Fruit fly (Drosophila melanogaster) whole organism, pupa: ENCODE results near the gene Srp54.

Experiments used
- CG10348 ChIP-seq: fragments of 200-800 bp; sonication (Bioruptor generic); IDR thresholded peaks from 2 replicates; pipeline ENCODE4 v1.3.6; 2022; ENCODE audit warnings: missing biosample characterization, missing genetic modification characterization
- CG12605 ChIP-seq: fragments of 200-800 bp; sonication (Bioruptor generic); IDR thresholded peaks from 2 replicates; pipeline ENCODE4 v1.3.6; 2022; ENCODE audit warnings: missing biosample characterization, missing genetic modification characterization
- CG13204 ChIP-seq: fragments of 200-800 bp; sonication (Bioruptor generic); optimal IDR thresholded peaks from 2 replicates; lab custom pipeline; 2018; ENCODE audit warnings: missing biosample characterization, mild to moderate bottlenecking, missing genetic modification characterization, moderate library complexity
- CG14655 ChIP-seq: fragments of 200-800 bp; sonication (Bioruptor generic); optimal IDR thresholded peaks from 3 replicates; lab custom pipeline; 2017; ENCODE audit warnings: mild to moderate bottlenecking, missing biosample characterization, missing genetic modification reagents, missing genetic modification characterization
- CG15710 ChIP-seq: fragments of 200-800 bp; sonication (Bioruptor generic); optimal IDR thresholded peaks from 2 replicates; lab custom pipeline; 2018; ENCODE audit warnings: missing biosample characterization, mild to moderate bottlenecking, missing genetic modification characterization, moderate library complexity
- CG17806 ChIP-seq: fragments of 200-800 bp; sonication (Bioruptor generic); optimal IDR thresholded peaks from 2 replicates; lab custom pipeline; 2018; ENCODE audit warnings: missing biosample characterization, mild to moderate bottlenecking, missing genetic modification characterization, moderate library complexity
- CG32121 ChIP-seq: fragments of 200-800 bp; sonication (Bioruptor generic); IDR thresholded peaks from 2 replicates; pipeline ENCODE4 v1.3.6; 2022; ENCODE audit warnings: missing biosample characterization, missing genetic modification characterization
- CG34367 ChIP-seq: fragments of 200-800 bp; sonication (Bioruptor generic); optimal IDR thresholded peaks from 2 replicates; lab custom pipeline; 2018; ENCODE audit warnings: missing biosample characterization, mild to moderate bottlenecking, missing genetic modification characterization
- CG4496 ChIP-seq: fragments of 200-800 bp; sonication (Bioruptor generic); IDR thresholded peaks from 3 replicates; pipeline ENCODE4 v1.3.6; 2022; ENCODE audit warnings: missing biosample characterization, missing genetic modification characterization
- CG8159 ChIP-seq: fragments of 200-800 bp; sonication (Bioruptor generic); optimal IDR thresholded peaks from 3 replicates; lab custom pipeline; 2018; ENCODE audit warnings: missing biosample characterization, mild to moderate bottlenecking, missing genetic modification characterization, moderate library complexity
- CG8301 ChIP-seq: fragments of 200-800 bp; sonication (Bioruptor generic); optimal IDR thresholded peaks from 2 replicates; lab custom pipeline; 2018; ENCODE audit warnings: missing biosample characterization, mild to moderate bottlenecking, missing genetic modification characterization
- CG9948 ChIP-seq: fragments of 200-800 bp; sonication (Bioruptor generic); optimal IDR thresholded peaks from 2 replicates; lab custom pipeline; 2018; ENCODE audit warnings: missing biosample characterization, mild to moderate bottlenecking, missing genetic modification characterization, moderate library complexity
- D1 ChIP-seq: fragments of 200-800 bp; sonication (Bioruptor generic); optimal IDR thresholded peaks from 2 replicates; lab custom pipeline; 2018; ENCODE audit warnings: missing biosample characterization, mild to moderate bottlenecking, missing genetic modification characterization, moderate library complexity
- EcR ChIP-seq: fragments of 200-800 bp; sonication (Bioruptor generic); optimal IDR thresholded peaks from 3 replicates; lab custom pipeline; 2019; ENCODE audit warnings: missing biosample characterization, missing genetic modification characterization, mild to moderate bottlenecking, moderate library complexity, missing genetic modification reagents
- Ets98B ChIP-seq: fragments of 200-800 bp; sonication (Bioruptor generic); IDR thresholded peaks from 2 replicates; pipeline ENCODE4 v1.3.6; 2022; ENCODE audit warnings: missing biosample characterization, missing genetic modification characterization
- Pif1A ChIP-seq: fragments of 200-800 bp; sonication (Bioruptor generic); optimal IDR thresholded peaks from 3 replicates; lab custom pipeline; 2016; ENCODE audit warnings: missing biosample characterization, missing genetic modification characterization
- Pif1B ChIP-seq: fragments of 200-800 bp; sonication (Bioruptor generic); optimal IDR thresholded peaks from 3 replicates; lab custom pipeline; 2016; ENCODE audit warnings: missing biosample characterization, missing genetic modification characterization
- Snoo ChIP-seq: fragments of 200-800 bp; sonication (Bioruptor generic); optimal IDR thresholded peaks from 3 replicates; lab custom pipeline; 2017; ENCODE audit warnings: missing biosample characterization, mild to moderate bottlenecking, missing genetic modification characterization, inconsistent platforms
- fd96Ca ChIP-seq: fragments of 200-800 bp; sonication (Bioruptor generic); IDR thresholded peaks from 3 replicates; pipeline ENCODE4 v1.3.6; 2022; ENCODE audit warnings: missing biosample characterization, missing genetic modification characterization
- gl ChIP-seq: fragments of 200-800 bp; sonication (Bioruptor generic); optimal IDR thresholded peaks from 2 replicates; lab custom pipeline; 2018; ENCODE audit warnings: missing biosample characterization, mild to moderate bottlenecking, missing genetic modification characterization
- rn ChIP-seq: fragments of 200-800 bp; sonication (Bioruptor generic); IDR thresholded peaks from 2 replicates; pipeline ENCODE4 v1.3.6; 2022; ENCODE audit warnings: missing biosample characterization, missing genetic modification characterization

The Srp54 gene

DNA sequence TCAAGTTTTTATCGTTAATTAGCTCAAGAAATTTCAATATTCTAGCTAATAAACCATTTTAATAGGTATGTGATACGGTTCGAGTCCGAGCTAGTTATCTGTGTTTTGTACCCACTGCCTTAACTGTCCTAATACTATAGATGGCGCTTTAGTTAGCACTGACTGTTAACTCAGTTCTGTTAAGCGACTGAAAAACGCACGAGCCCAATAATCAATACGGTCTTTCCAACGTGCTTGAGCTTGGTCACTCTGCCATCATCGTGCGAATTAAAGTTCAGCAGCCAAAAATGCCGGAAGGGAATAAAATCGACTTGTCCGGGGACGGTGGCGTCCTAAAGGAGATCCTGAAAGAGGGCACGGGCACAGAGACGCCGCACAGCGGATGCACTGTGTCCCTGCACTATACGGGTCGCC, 24.8 kb upstream of the Srp54 start, which contains the start of gene Fkbp59:
Gene Fkbp59 (plus strand): TSS at position 150 of the 414 bp plus-strand sequence.
- no peak for TF ChIP-seq rn (GFP tag; lab: Robert Waterston, UW)
- TF ChIP-seq CG4496 (GFP tag; lab: Robert Waterston, UW) = peak; percentile 41; the same call in 1 of the 3 replicates
- no peak for TF ChIP-seq Pif1B
- TF ChIP-seq EcR (GFP tag; lab: Kevin White, UChicago) = no peak
- TF ChIP-seq D1 = no peak
- no peak for TF ChIP-seq Snoo

DNA sequence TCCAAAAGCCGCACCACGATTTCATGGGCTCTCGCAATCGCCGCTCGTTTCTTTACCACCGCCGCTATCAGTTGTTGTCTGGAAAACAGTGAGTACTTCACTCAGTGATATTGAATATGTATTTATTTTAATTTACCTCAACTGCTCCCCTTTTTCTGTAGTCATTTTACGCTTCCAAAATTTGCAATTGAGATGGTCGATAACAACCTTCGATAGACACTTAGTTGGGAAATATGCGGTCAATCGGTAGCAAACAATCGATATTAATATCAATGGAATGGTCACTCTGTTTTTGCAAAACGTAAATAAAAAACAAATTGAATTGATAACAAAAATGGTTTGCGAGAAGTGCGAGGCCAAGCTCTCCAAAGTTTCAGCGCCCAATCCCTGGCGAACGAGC, 22.1 kb upstream of the Srp54 start, which contains the start of the genes CG34183 and CG4537:
Gene CG34183 (minus strand): TSS at position 197 of the 400 bp plus-strand sequence.
Gene CG4537 (plus strand): TSS at position 310 of the 400 bp plus-strand sequence.
- TF ChIP-seq CG17806 (tag; lab: Kevin White, UChicago) (no peak), CG10348 (GFP tag; lab: Robert Waterston, UW) (no peak)

DNA sequence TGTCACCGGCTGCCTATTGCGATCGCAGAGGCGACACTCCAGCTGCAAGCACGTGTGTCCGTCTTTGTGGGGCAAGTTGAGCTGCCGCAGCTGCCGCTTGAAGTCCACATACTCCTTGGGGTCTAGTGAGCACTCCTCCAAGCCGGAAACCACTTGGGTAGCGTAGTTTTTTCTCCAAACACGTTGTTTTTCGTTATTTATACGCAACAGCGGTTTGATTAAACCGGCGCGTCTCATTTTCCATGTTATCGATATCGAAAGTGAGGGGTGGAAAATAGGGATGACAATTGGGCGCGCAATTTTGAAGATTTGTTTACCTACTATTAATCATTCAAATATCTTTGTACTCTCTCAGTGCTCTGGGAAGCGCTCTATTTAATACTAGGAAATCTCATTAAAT, 19.5 kb upstream of the Srp54 start, which contains the start of gene mtDNA-helicase:
Gene mtDNA-helicase (minus strand): TSS at position 264 of the 400 bp plus-strand sequence.
- TF ChIP-seq gl (tag; lab: Kevin White, UChicago) (no peak), CG8301 (tag; lab: Kevin White, UChicago) (no peak), CG8159 (tag; lab: Kevin White, UChicago) (no peak), CG9948 (tag; lab: Kevin White, UChicago) (no peak), Snoo (no peak), rn (GFP tag; lab: Robert Waterston, UW) (no peak), D1 (no peak), CG12605 (GFP tag; lab: Robert Waterston, UW) (no peak), CG4496 (GFP tag; lab: Robert Waterston, UW) (no peak), CG15710 (tag; lab: Kevin White, UChicago) (no peak), CG13204 (GFP tag; lab: Kevin White, UChicago) (no peak), fd96Ca (GFP tag; lab: Robert Waterston, UW) (no peak)

DNA sequence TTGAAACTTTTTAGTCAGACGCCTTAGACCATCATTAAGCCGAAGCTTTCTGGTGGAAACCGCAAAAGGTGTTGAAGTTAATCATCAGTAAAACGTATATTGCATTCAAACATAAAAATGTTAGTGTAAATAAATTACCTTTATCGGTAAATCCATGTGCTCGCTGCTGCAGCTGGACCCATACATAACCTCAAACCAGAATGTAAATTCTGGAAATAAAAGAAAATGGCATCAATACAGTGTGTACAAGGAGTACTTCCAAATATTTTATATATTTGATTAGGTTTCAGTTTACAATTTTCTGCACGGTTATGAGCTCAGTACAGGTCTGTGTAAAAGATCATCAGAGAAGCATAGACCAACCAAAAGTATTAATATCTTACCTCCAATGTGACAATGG, 18.5 kb upstream of the Srp54 start:
- TF ChIP-seq Pif1B = no peak
- TF ChIP-seq Ets98B (GFP tag; lab: Robert Waterston, UW) = no peak
- no peak for TF ChIP-seq gl (tag; lab: Kevin White, UChicago)
- TF ChIP-seq CG34367 (tag; lab: Kevin White, UChicago) = no peak
- no peak for TF ChIP-seq CG9948 (tag; lab: Kevin White, UChicago)
- TF ChIP-seq CG12605 (GFP tag; lab: Robert Waterston, UW) = no peak
- no peak for TF ChIP-seq D1
- no peak for TF ChIP-seq EcR (GFP tag; lab: Kevin White, UChicago)
- no peak for TF ChIP-seq Snoo
- no peak for TF ChIP-seq CG32121
- no peak for TF ChIP-seq CG4496 (GFP tag; lab: Robert Waterston, UW)
- no peak for TF ChIP-seq CG8301 (tag; lab: Kevin White, UChicago)
- no peak for TF ChIP-seq CG15710 (tag; lab: Kevin White, UChicago)

DNA sequence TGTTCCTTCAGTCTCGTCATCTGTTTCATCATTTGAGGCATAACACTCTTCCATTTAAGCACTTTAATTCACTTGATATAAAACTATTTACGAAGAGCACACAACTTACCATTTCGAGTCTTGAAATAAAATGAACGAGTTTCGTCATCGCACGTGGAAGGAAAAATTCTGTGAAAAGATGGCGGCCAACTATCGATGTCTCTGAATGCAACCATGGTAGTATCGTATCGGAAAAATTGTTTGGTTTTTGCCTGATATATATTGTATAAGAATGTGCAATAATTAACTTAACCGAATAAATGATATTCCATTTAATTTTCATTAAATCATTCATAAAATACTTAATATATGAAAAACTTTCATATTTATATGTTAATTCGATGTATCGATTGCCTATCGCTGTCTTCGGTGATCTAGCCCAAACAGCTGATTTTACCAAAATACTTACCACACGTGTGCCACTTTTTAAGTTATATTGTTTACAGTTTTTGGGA, 17.8 kb upstream of the Srp54 start, which contains the start of gene Bka:
Gene Bka (plus strand): TSS at position 417 of the 494 bp plus-strand sequence.
- TF ChIP-seq Snoo (peak; percentile 59), CG9948 (tag; lab: Kevin White, UChicago) (no peak), Ets98B (GFP tag; lab: Robert Waterston, UW) (no peak), Pif1B (peak; percentile 48), CG15710 (tag; lab: Kevin White, UChicago) (peak; percentile 45), D1 (peak; percentile 30), rn (GFP tag; lab: Robert Waterston, UW) (no peak), CG14655 (GFP tag; lab: Kevin White, UChicago) (no peak), CG4496 (GFP tag; lab: Robert Waterston, UW) (peak; percentile 7; the same call in 1 of the 3 replicates), Pif1A (GFP tag; lab: Kevin White, UChicago) (no peak), EcR (GFP tag; lab: Kevin White, UChicago) (no peak), gl (tag; lab: Kevin White, UChicago) (peak; percentile 8), CG17806 (tag; lab: Kevin White, UChicago) (no peak), fd96Ca (GFP tag; lab: Robert Waterston, UW) (no peak), CG8159 (tag; lab: Kevin White, UChicago) (no peak), CG8301 (tag; lab: Kevin White, UChicago) (no peak), CG13204 (GFP tag; lab: Kevin White, UChicago) (no peak), CG34367 (tag; lab: Kevin White, UChicago) (no peak)
- TF ChIP-seq, all 21 proteins: peak for 6

DNA sequence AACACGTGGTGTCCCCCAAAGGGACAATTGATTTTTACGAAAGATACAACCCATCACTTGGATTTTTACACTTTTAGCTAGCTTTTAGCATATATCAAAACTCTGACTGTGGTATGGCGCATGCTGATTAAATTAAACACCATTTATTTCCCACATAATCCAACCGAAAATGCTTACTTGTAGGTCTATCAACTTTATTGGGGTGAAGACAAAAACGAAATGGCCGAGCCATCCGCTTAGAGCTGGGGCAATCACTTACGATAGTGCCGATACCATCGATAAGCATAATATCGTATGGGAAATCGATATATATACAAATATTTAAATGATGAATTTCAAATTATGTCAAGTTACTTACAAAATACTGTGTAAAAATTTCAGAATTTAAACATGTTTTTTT, 15.4 kb upstream of the Srp54 start, which contains the start of gene RpS2:
Gene RpS2 (minus strand): TSS at position 257 of the 400 bp plus-strand sequence.
- TF ChIP-seq CG10348 (GFP tag; lab: Robert Waterston, UW) (no peak), CG15710 (tag; lab: Kevin White, UChicago) (peak; percentile 10), Pif1B (peak; percentile 37)

DNA sequence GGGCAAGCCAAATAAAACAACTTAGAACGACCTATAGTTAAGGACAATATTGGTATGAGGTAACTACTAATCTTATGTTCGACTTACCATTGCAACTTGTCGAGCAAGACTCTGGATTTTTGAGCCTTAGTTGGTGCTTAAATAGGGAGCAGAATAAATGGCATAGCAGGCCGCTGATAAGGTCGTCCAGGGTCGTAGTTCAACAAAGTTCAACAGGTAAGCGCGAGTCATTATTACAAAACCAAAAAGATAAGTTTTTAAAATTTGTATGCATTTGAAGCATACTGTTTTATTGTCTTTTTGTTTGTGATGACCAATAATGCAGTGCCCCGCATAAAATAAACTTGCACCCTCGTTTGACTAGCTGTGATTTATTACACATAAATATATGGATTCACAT, 9.7 kb upstream of the Srp54 start, which contains the start of gene Muc30E:
Gene Muc30E (minus strand): TSS at position 101 of the 400 bp plus-strand sequence.
- TF ChIP-seq D1 = no peak
- no peak for TF ChIP-seq CG8159 (tag; lab: Kevin White, UChicago)
- no peak for TF ChIP-seq CG9948 (tag; lab: Kevin White, UChicago)
- no peak for TF ChIP-seq CG14655 (GFP tag; lab: Kevin White, UChicago)
- no peak for TF ChIP-seq CG34367 (tag; lab: Kevin White, UChicago)
